Worm (Caenorhabditis elegans): ENCODE data around the gene amt-2.

amt-2 gene

DNA sequence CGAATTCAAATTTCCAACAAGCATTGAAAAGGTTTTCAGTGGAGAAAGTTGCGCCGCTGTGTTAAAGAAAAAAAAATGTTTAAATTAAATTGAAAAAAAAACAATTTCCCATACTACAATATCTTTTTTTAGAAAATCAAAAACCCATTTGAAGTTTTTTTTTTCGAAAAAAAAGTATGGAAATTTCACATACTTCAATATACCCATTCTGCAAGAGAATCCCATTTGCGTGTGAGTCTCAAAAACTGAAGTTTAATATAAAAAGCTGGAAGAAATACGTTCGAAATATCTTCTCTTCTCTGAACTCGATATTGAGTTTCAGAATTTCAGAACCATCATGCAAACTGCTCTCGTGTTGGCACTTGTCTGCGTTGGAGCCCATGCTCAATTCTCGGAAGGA lies 28.0 kb downstream of the amt-2 start, which contains the start of gene scl-7:
TSS of gene scl-7 (plus strand) at position 301 of the 400 bp plus-strand sequence.
- TF ChIP-seq nhr-6 (tag; optimal IDR thresholded peaks at IDR 0.05): no peak
- no peak for TF ChIP-seq lin-13 (GFP tag; optimal IDR thresholded peaks at IDR 0.05)

DNA sequence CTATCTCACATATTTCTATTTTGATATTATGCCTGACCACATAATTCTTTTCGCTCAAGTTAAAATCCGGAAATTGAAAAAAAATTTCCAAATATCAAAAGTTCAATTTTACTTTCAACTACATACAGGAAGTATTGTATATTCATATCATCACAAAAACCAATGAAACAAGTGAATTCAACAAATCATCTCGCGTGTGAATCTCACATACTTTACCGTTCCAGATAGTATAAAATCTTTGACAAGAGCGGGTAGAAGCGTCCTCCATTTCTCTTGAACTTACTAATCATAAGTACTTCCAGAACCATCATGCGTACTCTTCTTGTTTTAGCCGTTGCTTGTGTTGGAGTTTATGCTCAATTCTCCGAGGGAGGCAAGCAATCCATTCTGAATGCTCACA lies 29.3 kb downstream of the amt-2 start, which contains the start of gene scl-8:
TSS of gene scl-8 (plus strand) at position 301 of the 400 bp plus-strand sequence.
- no peak for TF ChIP-seq elt-3 (tag; optimal IDR thresholded peaks at IDR 0.05)
- TF ChIP-seq mdl-1 (tag; optimal IDR thresholded peaks at IDR 0.05): no peak
- no peak for TF ChIP-seq nhr-23 (tag; optimal IDR thresholded peaks at IDR 0.05)

DNA sequence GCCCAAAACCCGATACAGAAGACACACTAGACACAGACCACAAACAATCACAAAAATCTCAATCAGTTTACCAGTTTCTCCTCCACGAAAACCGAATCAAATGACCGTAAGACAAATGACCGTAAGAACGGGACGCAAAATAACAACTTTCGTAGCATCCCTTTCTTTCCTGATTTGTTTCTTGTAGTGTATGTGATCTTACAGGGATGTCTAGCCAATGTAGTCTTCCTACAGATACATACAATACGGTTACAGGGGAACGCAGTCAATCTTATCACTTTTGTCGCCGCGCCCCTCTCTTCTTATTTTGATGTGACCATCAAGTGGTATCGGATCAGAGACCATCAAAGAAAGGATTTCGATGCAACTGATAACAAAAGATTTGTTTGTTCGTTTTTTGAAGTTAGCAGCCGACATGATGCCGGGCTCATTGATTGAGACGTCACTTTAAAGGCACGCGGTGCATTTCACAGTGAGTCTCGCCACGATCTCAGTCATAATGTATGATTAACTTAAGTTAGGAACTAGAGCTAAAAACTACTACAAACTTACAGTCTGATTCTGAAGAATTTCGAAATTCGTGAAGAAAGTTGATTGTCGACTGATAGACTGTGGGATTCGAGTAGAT lies 33.5 kb downstream of the amt-2 start:
- TF ChIP-seq elt-3 (tag; optimal IDR thresholded peaks at IDR 0.05) (no peak), blmp-1 (tag; optimal IDR thresholded peaks at IDR 0.05; ENCODE audit: insufficient read depth) (peak; percentile 33), zag-1 (tag; optimal IDR thresholded peaks at IDR 0.05) (no peak), nhr-21 (tag; optimal IDR thresholded peaks at IDR 0.05) (peak; percentile 48), gmeb-1 (tag; optimal IDR thresholded peaks at IDR 0.05) (peak; percentile 6), sma-9 (GFP tag; optimal IDR thresholded peaks at IDR 0.05) (peak; percentile 78), sma-9 (tag; optimal IDR thresholded peaks at IDR 0.05) (no peak), nhr-129 (tag; optimal IDR thresholded peaks at IDR 0.05) (peak; percentile 80), ztf-11 (tag; optimal IDR thresholded peaks at IDR 0.05) (no peak), sma-3 (GFP tag; optimal IDR thresholded peaks at IDR 0.05) (peak; percentile 57), fos-1 (tag; optimal IDR thresholded peaks at IDR 0.05) (peak; percentile 30), nhr-25 (tag; optimal IDR thresholded peaks at IDR 0.05) (peak; percentile 26)

DNA sequence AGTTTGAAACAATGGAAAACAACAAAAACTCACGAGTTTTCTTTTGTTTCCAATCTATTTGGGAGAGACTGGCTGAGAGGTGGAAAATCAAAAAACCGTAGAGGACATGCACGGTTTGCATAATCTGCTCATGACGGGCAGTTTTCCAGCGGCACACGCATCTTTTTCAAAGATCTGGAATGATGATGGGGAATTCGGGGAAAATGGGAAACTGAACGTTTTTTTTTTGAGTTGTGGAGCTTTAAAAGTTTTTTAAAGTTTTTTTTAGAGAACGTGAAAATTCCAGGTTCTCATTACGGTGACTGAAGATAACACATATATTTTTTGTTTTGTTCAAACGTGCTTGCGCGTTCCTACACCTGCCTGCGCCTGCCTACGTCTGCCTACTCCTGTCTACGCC lies 34.4 kb downstream of the amt-2 start, which contains the start of gene C39E9.7:
TSS of gene C39E9.7 (minus strand) at position 101 of the 400 bp plus-strand sequence.
- TF ChIP-seq ama-1 (optimal IDR thresholded peaks at IDR 0.05): no peak
- TF ChIP-seq elt-3 (tag; optimal IDR thresholded peaks at IDR 0.05): no peak
- TF ChIP-seq sem-4 (tag; optimal IDR thresholded peaks at IDR 0.05): no peak
- TF ChIP-seq ztf-1 (GFP tag; conservative IDR thresholded peaks at IDR 0.05): no peak
- no peak for TF ChIP-seq alr-1 (tag; optimal IDR thresholded peaks at IDR 0.05)
- no peak for TF ChIP-seq fos-1 (tag; optimal IDR thresholded peaks at IDR 0.05)
- no peak for TF ChIP-seq lsy-2 (tag; optimal IDR thresholded peaks at IDR 0.05)
- TF ChIP-seq ceh-16 (tag; optimal IDR thresholded peaks at IDR 0.05): no peak
- no peak for TF ChIP-seq ceh-82 (tag; optimal IDR thresholded peaks at IDR 0.05)
- no peak for TF ChIP-seq F13H6.1 (tag; optimal IDR thresholded peaks at IDR 0.05)
- no peak for TF ChIP-seq unc-39 (tag; optimal IDR thresholded peaks at IDR 0.05)
- no peak for TF ChIP-seq ZK546.5 (tag; optimal IDR thresholded peaks at IDR 0.05)

DNA sequence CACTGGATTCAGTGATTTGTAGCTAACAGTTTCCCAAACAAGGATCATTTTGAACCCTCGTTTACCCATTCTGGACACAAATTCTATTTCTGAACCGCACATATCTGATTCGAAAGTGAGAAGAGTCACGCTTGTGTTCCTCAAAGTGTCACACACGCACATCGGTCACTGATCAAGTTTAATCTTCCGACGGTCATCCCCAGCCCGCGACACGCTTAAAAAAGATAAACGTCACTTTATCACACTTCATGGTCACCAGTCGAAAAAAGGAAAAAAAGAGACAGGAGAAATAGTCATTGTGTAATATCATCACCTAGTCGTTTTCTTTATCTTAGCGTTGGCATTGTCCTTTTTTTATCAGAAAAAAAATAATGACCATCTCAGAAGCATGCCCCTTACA lies 35.5 kb downstream of the amt-2 start:
- TF ChIP-seq nhr-6 (tag; optimal IDR thresholded peaks at IDR 0.05): no peak
- no peak for TF ChIP-seq mab-5 (tag; optimal IDR thresholded peaks at IDR 0.05)
- peak in 1 of 2 experiments; percentile 29 for TF ChIP-seq mdl-1 (tag; optimal IDR thresholded peaks at IDR 0.05)
- TF ChIP-seq skn-1 (tag; optimal IDR thresholded peaks at IDR 0.05): no peak
- no peak for TF ChIP-seq gmeb-1 (tag; optimal IDR thresholded peaks at IDR 0.05)
- TF ChIP-seq blmp-1 (tag; optimal IDR thresholded peaks at IDR 0.05; ENCODE audit: insufficient read depth): peak; percentile 72
- TF ChIP-seq nhr-129 (tag; optimal IDR thresholded peaks at IDR 0.05): peak; percentile 55
- no peak for TF ChIP-seq aly-2 (tag; optimal IDR thresholded peaks at IDR 0.05)
- no peak for TF ChIP-seq fos-1 (tag; optimal IDR thresholded peaks at IDR 0.05)
- TF ChIP-seq elt-1 (tag; optimal IDR thresholded peaks at IDR 0.05): no peak
- TF ChIP-seq nhr-12 (tag; optimal IDR thresholded peaks at IDR 0.05): no peak
- TF ChIP-seq sma-3 (GFP tag; optimal IDR thresholded peaks at IDR 0.05): peak; percentile 49
- no peak for TF ChIP-seq nhr-77 (tag; optimal IDR thresholded peaks at IDR 0.05)
- TF ChIP-seq sma-9 (GFP tag; optimal IDR thresholded peaks at IDR 0.05): peak; percentile 87
- TF ChIP-seq sma-9 (tag; optimal IDR thresholded peaks at IDR 0.05): no peak
- TF ChIP-seq nhr-25 (tag; optimal IDR thresholded peaks at IDR 0.05): peak; percentile 76
- peak; percentile 86 for TF ChIP-seq nhr-21 (tag; optimal IDR thresholded peaks at IDR 0.05)

DNA sequence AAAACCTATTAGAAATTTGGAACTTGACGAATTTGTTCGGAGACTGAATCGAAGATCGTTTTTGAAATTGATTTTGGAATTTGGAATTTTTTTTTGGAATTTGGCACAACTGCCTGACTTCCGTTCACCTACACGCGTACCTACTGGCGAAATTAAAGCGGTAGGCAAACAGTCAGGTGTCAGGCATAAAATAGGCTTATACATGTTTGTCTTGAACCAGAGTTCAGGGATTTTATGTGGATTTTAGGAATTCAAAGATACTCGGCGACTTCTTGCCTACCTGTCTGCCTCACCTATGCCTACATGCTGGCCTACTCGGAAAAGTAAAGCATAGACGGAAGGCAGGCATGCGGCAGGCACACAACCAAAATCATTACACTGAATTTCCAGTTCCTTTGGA lies 36.2 kb downstream of the amt-2 start:
- no peak for TF ChIP-seq ztf-4 (tag; optimal IDR thresholded peaks at IDR 0.05)
- no peak for TF ChIP-seq blmp-1 (tag; optimal IDR thresholded peaks at IDR 0.05; ENCODE audit: insufficient read depth)
- TF ChIP-seq ceh-82 (tag; optimal IDR thresholded peaks at IDR 0.05): no peak
- no peak for TF ChIP-seq lin-39 (tag; optimal IDR thresholded peaks at IDR 0.05)
- no peak for TF ChIP-seq nhr-12 (tag; optimal IDR thresholded peaks at IDR 0.05)
- TF ChIP-seq ztf-1 (GFP tag; conservative IDR thresholded peaks at IDR 0.05): no peak
- no peak for TF ChIP-seq gmeb-1 (tag; optimal IDR thresholded peaks at IDR 0.05)
- TF ChIP-seq peb-1 (tag; optimal IDR thresholded peaks at IDR 0.05): no peak
- TF ChIP-seq fos-1 (tag; optimal IDR thresholded peaks at IDR 0.05): no peak
- no peak for TF ChIP-seq unc-39 (tag; optimal IDR thresholded peaks at IDR 0.05)
- TF ChIP-seq nhr-237 (tag; optimal IDR thresholded peaks at IDR 0.05): no peak
